Worm (Caenorhabditis elegans) whole organism, L2 larva: ENCODE measurements around the gene C37E2.10.

Experiments
- R02D3.7 ChIP-seq: fragments of 150-350 bp; optimal IDR thresholded peaks from 2 replicates; lab custom pipeline; 2014; ENCODE audit warnings: missing biosample characterization, missing genetic modification characterization
- elt-1 ChIP-seq: fragments of 150-350 bp; optimal IDR thresholded peaks from 2 replicates; lab custom pipeline; 2014; ENCODE audit warnings: missing biosample characterization, missing genetic modification characterization
- elt-3 ChIP-seq: sonication (generic microtip); optimal IDR thresholded peaks from 2 replicates; lab custom pipeline; 2017; ENCODE audit warnings: missing biosample characterization, missing genetic modification characterization
- nhr-11 ChIP-seq: fragments of 150-350 bp; optimal IDR thresholded peaks from 2 replicates; lab custom pipeline; 2014; ENCODE audit warnings: missing biosample characterization, missing genetic modification characterization
- nhr-23 ChIP-seq: fragments of 150-350 bp; optimal IDR thresholded peaks from 2 replicates; lab custom pipeline; 2014; ENCODE audit warnings: missing biosample characterization, missing genetic modification reagents, missing genetic modification characterization
- nhr-6 ChIP-seq: fragments of 150-350 bp; optimal IDR thresholded peaks from 2 replicates; lab custom pipeline; 2014; ENCODE audit warnings: missing biosample characterization, missing genetic modification characterization
- nhr-77 ChIP-seq: fragments of 150-350 bp; optimal IDR thresholded peaks from 2 replicates; lab custom pipeline; 2014; ENCODE audit warnings: missing biosample characterization, missing genetic modification characterization
- snpc-4 ChIP-seq: fragments of 150-350 bp; optimal IDR thresholded peaks from 2 replicates; lab custom pipeline; 2014; ENCODE audit warnings: missing biosample characterization, missing genetic modification characterization
- unc-39 ChIP-seq: fragments of 150-350 bp; optimal IDR thresholded peaks from 2 replicates; lab custom pipeline; 2014; ENCODE audit warnings: missing biosample characterization, missing genetic modification characterization
- unc-55 ChIP-seq: fragments of 150-350 bp; sonication (generic microtip); optimal IDR thresholded peaks from 3 replicates; lab custom pipeline; 2014; ENCODE audit warnings: missing biosample characterization, missing genetic modification reagents, missing genetic modification characterization
- unc-62 ChIP-seq: fragments of 150-350 bp; optimal IDR thresholded peaks from 2 replicates; lab custom pipeline; 2014; ENCODE audit warnings: missing biosample characterization, missing genetic modification reagents, missing genetic modification characterization
- zag-1 ChIP-seq: fragments of 150-350 bp; optimal IDR thresholded peaks from 2 replicates; lab custom pipeline; 2014; ENCODE audit warnings: missing biosample characterization, missing genetic modification characterization
- ztf-1 ChIP-seq: fragments of 200-800 bp; sonication (Bioruptor generic); conservative IDR thresholded peaks from 2 replicates; pipeline ENCODE4 v1.3.6; 2022; ENCODE audit warnings: missing genetic modification characterization, missing compliant biosample characterization
- ztf-4 ChIP-seq: fragments of 150-350 bp; optimal IDR thresholded peaks from 2 replicates; lab custom pipeline; 2014; ENCODE audit warnings: missing biosample characterization, missing genetic modification characterization

DNA sequence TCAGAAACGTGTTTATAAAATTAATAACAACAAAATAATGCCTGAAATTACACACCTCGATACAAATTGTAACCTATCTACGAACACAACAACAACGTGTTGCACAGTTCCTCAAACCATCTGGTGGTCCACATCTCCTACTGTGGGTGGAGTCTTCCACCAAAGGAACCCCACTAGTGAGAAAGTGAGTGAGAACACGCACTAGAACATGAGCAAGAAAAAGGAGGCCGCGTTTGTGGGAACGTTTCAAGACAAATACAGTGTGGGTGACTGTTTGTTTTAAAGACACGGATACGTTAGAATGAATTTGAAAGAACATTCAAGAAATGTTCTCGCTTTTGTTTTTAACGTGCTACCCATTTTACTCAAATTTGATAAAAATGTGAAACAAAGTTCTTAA, 7.7 kb downstream of the C37E2.10 start, which contains the start of gene ceh-36:
- TF ChIP-seq nhr-11 (tag; lab: Kevin White, UChicago) = no peak
- no peak for TF ChIP-seq elt-1
- no peak for TF ChIP-seq elt-3
- no peak for TF ChIP-seq snpc-4 (tag; lab: Kevin White, UChicago)
- no peak for TF ChIP-seq ztf-4
- TF ChIP-seq ztf-1 (GFP tag; lab: Robert Waterston, UW) = no peak
- no peak for TF ChIP-seq zag-1 (tag; lab: Kevin White, UChicago)
- TF ChIP-seq nhr-77 (tag; lab: Kevin White, UChicago) = no peak
- TF ChIP-seq nhr-6 (tag; lab: Kevin White, UChicago) = no peak
- no peak for TF ChIP-seq unc-39
- no peak for TF ChIP-seq unc-62 (GFP tag; lab: Kevin White, UChicago)
- no peak for TF ChIP-seq nhr-23
- no peak for TF ChIP-seq unc-55 (GFP tag; lab: Kevin White, UChicago)
- TF ChIP-seq R02D3.7 (tag; lab: Kevin White, UChicago) = no peak
